Worm (Caenorhabditis elegans) whole organism, young adult: ENCODE results near the gene F47G3.4.

Experiments used
- B0336.3 ChIP-seq: fragments of 200-800 bp; sonication (Bioruptor generic); IDR thresholded peaks from 2 replicates; pipeline ENCODE4 v1.3.6; 2022; ENCODE audit warnings: missing genetic modification characterization, missing compliant biosample characterization
- C06A6.2 ChIP-seq: fragments of 200-800 bp; sonication (Bioruptor generic); conservative IDR thresholded peaks from 2 replicates; pipeline ENCODE4 v1.3.6; 2022; ENCODE audit warnings: missing genetic modification characterization, missing compliant biosample characterization
- F55B11.4 ChIP-seq: sonication (generic microtip); optimal IDR thresholded peaks from 2 replicates; lab custom pipeline; 2016; ENCODE audit warnings: missing compliant biosample characterization, missing genetic modification characterization, borderline replicate concordance; ENCODE audit not compliant: insufficient read depth
- F57C9.4 ChIP-seq: sonication (generic microtip); optimal IDR thresholded peaks from 2 replicates; lab custom pipeline; 2017; ENCODE audit warnings: mild to moderate bottlenecking, missing genetic modification characterization, missing compliant biosample characterization
- T26A5.8 ChIP-seq: sonication (generic microtip); optimal IDR thresholded peaks from 2 replicates; lab custom pipeline; 2016; ENCODE audit warnings: missing genetic modification characterization, missing compliant biosample characterization
- Y67H2A.10 ChIP-seq: fragments of 200-800 bp; sonication (Bioruptor generic); conservative IDR thresholded peaks from 2 replicates; pipeline ENCODE4 v1.3.6; 2022; ENCODE audit warnings: missing genetic modification reagents, missing genetic modification characterization, missing compliant biosample characterization
- bed-1 ChIP-seq: fragments of 200-800 bp; sonication (Bioruptor generic); IDR thresholded peaks from 2 replicates; pipeline ENCODE4 v1.3.6; 2022; ENCODE audit warnings: missing genetic modification reagents, missing genetic modification characterization, missing compliant biosample characterization
- die-1 ChIP-seq: sonication (generic microtip); optimal IDR thresholded peaks from 2 replicates; lab custom pipeline; 2016; ENCODE audit warnings: missing genotype, mild to moderate bottlenecking, missing genetic modification characterization, missing compliant biosample characterization
- lsl-1 ChIP-seq: fragments of 200-800 bp; sonication (Bioruptor generic); optimal IDR thresholded peaks from 2 replicates; lab custom pipeline; 2018; ENCODE audit warnings: mild to moderate bottlenecking, missing genetic modification characterization, moderate library complexity, missing compliant biosample characterization
- nhr-120 ChIP-seq: fragments of 200-800 bp; sonication (Bioruptor generic); IDR thresholded peaks from 2 replicates; pipeline ENCODE4 v1.3.6; 2022; ENCODE audit warnings: missing genetic modification characterization, missing compliant biosample characterization
- sea-2 ChIP-seq: fragments of 200-800 bp; sonication (Bioruptor generic); IDR thresholded peaks from 2 replicates; pipeline ENCODE4 v1.3.6; 2022; ENCODE audit warnings: missing genetic modification characterization, missing compliant biosample characterization
- sptf-2 ChIP-seq: fragments of 200-800 bp; sonication (Bioruptor generic); optimal IDR thresholded peaks from 2 replicates; lab custom pipeline; 2018; ENCODE audit warnings: mild to moderate bottlenecking, missing genetic modification characterization, missing compliant biosample characterization
- tlf-1 ChIP-seq: fragments of 200-800 bp; sonication (Bioruptor generic); optimal IDR thresholded peaks from 2 replicates; lab custom pipeline; 2018; ENCODE audit warnings: mild to moderate bottlenecking, missing genetic modification characterization, missing compliant biosample characterization
- zim-3 ChIP-seq: sonication (generic microtip); optimal IDR thresholded peaks from 2 replicates; lab custom pipeline; 2017; ENCODE audit warnings: mild to moderate bottlenecking, missing genetic modification characterization, moderate library complexity, missing compliant biosample characterization
- ztf-22 ChIP-seq: fragments of 200-800 bp; sonication (Bioruptor generic); optimal IDR thresholded peaks from 2 replicates; lab custom pipeline; 2018; ENCODE audit warnings: mild to moderate bottlenecking, missing genetic modification characterization, moderate library complexity, missing compliant biosample characterization

F47G3.4 gene

ce11 chrX:2430317-2430716, 48.9 kb downstream of the F47G3.4 start:
- no peak for TF ChIP-seq sea-2
- no peak for TF ChIP-seq zim-3
- no peak for TF ChIP-seq lsl-1 (GFP tag; lab: Kevin White, UChicago)
- no peak for TF ChIP-seq tlf-1 (GFP tag; lab: Kevin White, UChicago)
- no peak for TF ChIP-seq B0336.3 (GFP tag; lab: Robert Waterston, UW)
- TF ChIP-seq T26A5.8 (tag; lab: Kevin White, UChicago) = no peak
- TF ChIP-seq sptf-2 (GFP tag; lab: Kevin White, UChicago) = no peak
- TF ChIP-seq ztf-22 (GFP tag; lab: Kevin White, UChicago) = no peak
- TF ChIP-seq Y67H2A.10 (GFP tag; lab: Robert Waterston, UW) = no peak
- no peak for TF ChIP-seq bed-1 (GFP tag; lab: Robert Waterston, UW)
- no peak for TF ChIP-seq C06A6.2 (GFP tag; lab: Robert Waterston, UW)
- TF ChIP-seq F57C9.4 (tag; lab: Kevin White, UChicago) = no peak
- TF ChIP-seq die-1 (tag; lab: Kevin White, UChicago) = no peak
- no peak for TF ChIP-seq F55B11.4 (tag; lab: Kevin White, UChicago)
- no peak for TF ChIP-seq nhr-120 (GFP tag; lab: Robert Waterston, UW)
